Worm (Caenorhabditis elegans): ENCODE measurements around the gene cog-1.

Gene cog-1

DNA sequence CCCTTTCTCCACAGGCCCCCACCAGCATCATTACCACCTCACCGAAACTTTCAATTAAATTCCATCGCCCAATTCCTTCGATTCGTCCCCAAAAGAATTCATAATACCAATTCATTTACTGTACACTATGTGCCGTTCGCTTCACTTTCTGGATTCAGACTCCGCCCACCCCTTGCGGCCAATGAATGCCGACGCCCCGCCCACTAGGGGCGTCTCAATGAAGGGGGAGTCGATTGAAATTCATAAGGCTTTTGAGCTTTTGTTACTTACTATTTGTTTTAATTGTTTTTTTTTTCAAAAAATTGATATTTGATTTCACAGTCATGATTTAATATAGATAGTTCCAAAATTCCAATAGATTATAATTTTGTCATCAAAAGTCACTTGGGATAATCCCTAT lies 5.8 kb upstream of the cog-1 start:
- no peak for TF ChIP-seq tbx-37 (GFP tag; conservative IDR thresholded peaks at IDR 0.05)
- TF ChIP-seq ceh-36 (tag; optimal IDR thresholded peaks at IDR 0.05): no peak
- no peak for TF ChIP-seq tbx-11 (GFP tag; IDR thresholded peaks at IDR 0.05)
- no peak for TF ChIP-seq ama-1 (optimal IDR thresholded peaks at IDR 0.05)

- TF ChIP-seq tbx-11 (GFP tag; IDR thresholded peaks at IDR 0.05) (no peak), scrt-1 (GFP tag; IDR thresholded peaks at IDR 0.05) (no peak), sea-1 (GFP tag; conservative IDR thresholded peaks at IDR 0.05) (no peak), ama-1 (optimal IDR thresholded peaks at IDR 0.05) (no peak), aly-1 (tag; optimal IDR thresholded peaks at IDR 0.05) (no peak)
These were observed 1.3 kb downstream of the cog-1 start for ce11 chrII:14903611-14904010.

DNA sequence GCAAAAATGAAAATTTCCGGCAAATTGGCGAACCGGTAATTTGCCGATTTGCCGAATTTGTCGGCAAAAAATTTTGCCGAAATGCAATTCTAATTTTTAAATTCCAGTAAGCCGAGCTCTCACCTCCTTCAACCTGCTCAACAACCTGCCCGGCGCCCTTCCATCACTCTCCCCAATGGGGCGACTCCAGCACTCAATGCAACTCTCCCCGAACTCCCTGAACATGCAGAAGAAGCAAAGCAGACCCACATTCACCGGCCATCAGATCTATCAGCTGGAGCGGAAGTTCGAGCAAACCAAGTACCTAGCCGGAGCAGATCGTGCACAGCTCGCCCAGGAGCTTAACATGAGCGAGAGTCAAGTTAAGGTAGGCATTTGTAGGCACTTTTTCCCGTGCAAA lies 2.3 kb downstream of the cog-1 start:
- no peak for TF ChIP-seq aly-1 (tag; optimal IDR thresholded peaks at IDR 0.05)

DNA sequence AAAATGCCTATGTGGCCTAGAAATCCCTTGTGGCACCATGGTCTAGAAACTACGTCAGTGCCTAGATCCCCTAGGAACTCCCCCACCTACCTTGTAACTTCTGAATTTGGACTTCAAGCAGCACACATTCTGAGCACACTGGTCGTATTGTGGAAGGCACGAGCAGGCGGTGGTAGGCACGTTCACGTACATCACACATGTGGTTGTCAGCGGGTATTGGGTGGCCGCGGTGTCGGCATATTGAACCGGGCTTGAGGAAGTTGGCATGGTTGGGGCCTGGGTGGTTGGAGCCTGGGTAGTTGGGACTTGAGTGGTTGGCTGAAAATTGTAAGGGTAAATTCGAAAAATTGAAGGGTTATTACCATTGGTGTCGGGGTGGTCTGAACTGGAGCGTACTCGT lies 5.4 kb downstream of the cog-1 start:
- TF ChIP-seq F13C5.2 (tag; optimal IDR thresholded peaks at IDR 0.05) (no peak), hmbx-1 (tag; optimal IDR thresholded peaks at IDR 0.05) (no peak), tra-4 (tag; optimal IDR thresholded peaks at IDR 0.05) (no peak), hmg-4 (GFP tag; optimal IDR thresholded peaks at IDR 0.05) (no peak), scrt-1 (GFP tag; IDR thresholded peaks at IDR 0.05) (no peak), tbx-37 (GFP tag; conservative IDR thresholded peaks at IDR 0.05) (no peak)

DNA sequence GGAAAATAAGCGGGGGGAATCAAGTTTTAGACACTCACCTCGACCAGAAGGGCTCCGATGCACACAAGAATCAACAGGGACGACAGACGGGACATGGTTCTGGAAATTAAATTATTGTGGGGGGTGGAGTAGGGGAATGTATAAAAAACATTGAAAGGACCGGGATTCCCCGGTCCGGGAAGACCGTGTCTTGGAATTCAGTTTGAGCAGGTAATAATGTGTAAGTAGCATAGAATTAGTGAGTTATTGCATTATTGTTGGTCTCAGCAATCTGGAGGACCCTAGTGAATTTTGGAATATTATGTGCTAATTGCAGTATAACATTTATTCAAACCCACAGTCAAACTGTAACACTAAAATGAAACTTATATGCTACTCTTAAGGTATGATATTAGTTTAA lies 8.0 kb downstream of the cog-1 start, which contains the start of gene R03C1.1:
R03C1.1 (minus strand) TSS at position 101 of the 400 bp plus-strand sequence.
- TF ChIP-seq flt-1 (GFP tag; IDR thresholded peaks at IDR 0.05): no peak
- TF ChIP-seq scrt-1 (GFP tag; IDR thresholded peaks at IDR 0.05): no peak
- TF ChIP-seq ama-1 (optimal IDR thresholded peaks at IDR 0.05): no peak
- no peak for TF ChIP-seq F13C5.2 (tag; optimal IDR thresholded peaks at IDR 0.05)
- no peak for TF ChIP-seq ets-7 (tag; optimal IDR thresholded peaks at IDR 0.05)
- TF ChIP-seq hnd-1 (tag; optimal IDR thresholded peaks at IDR 0.05): no peak
- no peak for TF ChIP-seq hmbx-1 (tag; optimal IDR thresholded peaks at IDR 0.05)
- no peak for TF ChIP-seq B0310.2 (tag; optimal IDR thresholded peaks at IDR 0.05)
- no peak for TF ChIP-seq ceh-36 (tag; optimal IDR thresholded peaks at IDR 0.05)
- TF ChIP-seq tbx-37 (GFP tag; conservative IDR thresholded peaks at IDR 0.05): no peak

ce11 chrII:14916848-14917247 lies 14.6 kb downstream of the cog-1 start:
- TF ChIP-seq pes-1 (GFP tag; IDR thresholded peaks at IDR 0.05): no peak
- no peak for TF ChIP-seq sea-1 (GFP tag; conservative IDR thresholded peaks at IDR 0.05)
- TF ChIP-seq scrt-1 (GFP tag; IDR thresholded peaks at IDR 0.05): no peak
- TF ChIP-seq tbx-37 (GFP tag; conservative IDR thresholded peaks at IDR 0.05): no peak
- TF ChIP-seq hmbx-1 (tag; optimal IDR thresholded peaks at IDR 0.05): no peak
- no peak for TF ChIP-seq flt-1 (GFP tag; IDR thresholded peaks at IDR 0.05)
- no peak for TF ChIP-seq tra-4 (tag; optimal IDR thresholded peaks at IDR 0.05)
- TF ChIP-seq ceh-36 (tag; optimal IDR thresholded peaks at IDR 0.05): no peak

- TF ChIP-seq scrt-1 (GFP tag; IDR thresholded peaks at IDR 0.05) (no peak), ets-7 (tag; optimal IDR thresholded peaks at IDR 0.05) (no peak), B0310.2 (tag; optimal IDR thresholded peaks at IDR 0.05) (no peak), ceh-36 (tag; optimal IDR thresholded peaks at IDR 0.05) (no peak), sea-1 (GFP tag; conservative IDR thresholded peaks at IDR 0.05) (no peak)
These were observed 17.0 kb downstream of the cog-1 start, which contains the start of gene pde-3 for ce11 chrII:14919148-14919755. TSS of gene pde-3 (plus strand) at chrII:14919705.

DNA sequence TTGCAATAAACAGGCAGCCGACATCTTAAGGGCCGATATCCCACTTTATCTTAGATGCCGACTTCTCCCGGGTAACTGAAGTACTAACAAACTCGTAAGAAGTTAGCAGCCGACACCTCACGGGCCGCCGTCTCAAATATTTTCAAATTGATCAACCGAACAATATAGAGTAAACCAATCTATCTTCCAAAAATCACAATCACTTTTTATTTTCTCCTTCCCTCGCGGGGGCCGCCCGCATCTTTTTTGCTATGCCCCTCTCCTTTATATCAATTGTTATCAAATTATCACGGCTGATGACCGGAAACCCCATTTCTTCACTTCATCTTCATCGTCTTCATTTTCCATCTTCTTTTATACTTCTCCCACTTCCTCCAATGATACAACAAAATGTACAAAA lies 26.5 kb downstream of the cog-1 start:
- TF ChIP-seq hmbx-1 (tag; optimal IDR thresholded peaks at IDR 0.05): no peak
- no peak for TF ChIP-seq tra-4 (tag; optimal IDR thresholded peaks at IDR 0.05)

DNA sequence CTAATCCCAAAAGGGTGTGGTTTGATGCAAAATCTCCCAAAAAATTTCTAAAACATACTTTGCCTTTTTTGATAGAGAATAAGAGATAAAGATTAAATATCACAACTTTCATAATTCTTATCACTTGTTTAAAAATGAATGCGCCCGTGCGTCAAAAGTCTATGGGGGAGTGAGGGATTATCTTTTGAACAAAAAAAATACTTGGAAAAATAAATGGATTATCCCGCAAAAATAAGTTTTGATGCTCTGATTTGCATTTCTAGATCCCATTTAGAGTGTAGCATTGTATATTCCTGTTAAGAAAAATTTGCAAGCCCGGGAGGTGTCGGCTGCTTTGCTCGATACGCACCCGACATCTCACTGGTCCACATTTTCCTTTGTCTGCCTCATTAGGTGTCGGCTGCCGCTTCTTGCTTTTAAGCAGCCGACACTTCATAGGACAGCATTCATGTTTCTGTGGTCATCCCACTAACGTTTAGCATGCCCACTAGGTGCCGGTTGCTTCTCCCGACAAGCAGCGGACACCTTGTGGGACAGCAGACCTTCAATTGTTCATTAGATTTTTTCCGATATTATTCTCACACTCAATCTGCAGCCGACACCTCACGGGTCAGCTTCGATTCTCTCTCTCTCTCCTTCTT lies 33.3 kb downstream of the cog-1 start:
- TF ChIP-seq B0310.2 (tag; optimal IDR thresholded peaks at IDR 0.05): no peak
- no peak for TF ChIP-seq hmbx-1 (tag; optimal IDR thresholded peaks at IDR 0.05)
- TF ChIP-seq ceh-13 (GFP tag; optimal IDR thresholded peaks at IDR 0.05): no peak
- no peak for TF ChIP-seq ama-1 (optimal IDR thresholded peaks at IDR 0.05)
- TF ChIP-seq aly-1 (tag; optimal IDR thresholded peaks at IDR 0.05): no peak
- TF ChIP-seq scrt-1 (GFP tag; IDR thresholded peaks at IDR 0.05): no peak
- no peak for TF ChIP-seq F13C5.2 (tag; optimal IDR thresholded peaks at IDR 0.05)
- TF ChIP-seq hmg-4 (GFP tag; optimal IDR thresholded peaks at IDR 0.05): no peak
- TF ChIP-seq tra-4 (tag; optimal IDR thresholded peaks at IDR 0.05): no peak
- no peak for TF ChIP-seq pes-1 (GFP tag; IDR thresholded peaks at IDR 0.05)
- no peak for TF ChIP-seq ceh-36 (tag; optimal IDR thresholded peaks at IDR 0.05)
- TF ChIP-seq sea-1 (GFP tag; conservative IDR thresholded peaks at IDR 0.05): no peak
- no peak for TF ChIP-seq tbx-37 (GFP tag; conservative IDR thresholded peaks at IDR 0.05)
- no peak for TF ChIP-seq tbx-11 (GFP tag; IDR thresholded peaks at IDR 0.05)
- TF ChIP-seq flt-1 (GFP tag; IDR thresholded peaks at IDR 0.05): no peak
- TF ChIP-seq ets-7 (tag; optimal IDR thresholded peaks at IDR 0.05): no peak
- no peak for TF ChIP-seq hnd-1 (tag; optimal IDR thresholded peaks at IDR 0.05)
